Worm (Caenorhabditis elegans): ENCODE results near the gene snf-11.

DNA sequence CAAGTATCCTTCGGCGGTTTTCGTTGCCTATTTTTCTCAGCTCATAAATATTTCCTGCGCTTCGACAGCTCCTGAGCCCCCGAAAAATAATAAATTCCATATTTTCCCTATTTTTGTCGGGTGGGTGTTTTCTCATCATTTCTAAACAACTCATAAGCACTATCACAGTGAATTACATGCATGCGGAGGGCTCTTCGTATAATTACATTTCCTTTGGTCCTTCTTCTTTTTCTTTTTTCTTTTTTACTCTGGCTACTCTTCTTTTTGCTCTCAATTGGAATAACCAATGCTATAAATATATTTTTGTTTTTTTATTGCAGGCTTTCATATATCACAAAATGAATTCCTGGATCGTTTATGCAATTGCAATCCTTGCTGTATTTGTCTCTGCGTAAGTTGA is 33.7 kb upstream of the snf-11 start, which contains the start of gene T02E9.5:
- TF ChIP-seq ama-1 (optimal IDR thresholded peaks at IDR 0.05) (no peak), odd-2 (tag; optimal IDR thresholded peaks at IDR 0.05) (no peak), elt-2 (tag; optimal IDR thresholded peaks at IDR 0.05) (no peak), nhr-11 (tag; optimal IDR thresholded peaks at IDR 0.05) (no peak), pag-3 (tag; optimal IDR thresholded peaks at IDR 0.05; ENCODE audit: borderline replicate concordance) (no peak), rnt-1 (tag; optimal IDR thresholded peaks at IDR 0.05) (no peak), ceh-24 (tag; optimal IDR thresholded peaks at IDR 0.05) (no peak), T23F11.4 (GFP tag; optimal IDR thresholded peaks at IDR 0.05) (no peak), pha-4 (tag; optimal IDR thresholded peaks at IDR 0.05) (no peak), nfya-1 (tag; optimal IDR thresholded peaks at IDR 0.05) (no peak)
